Fruit fly (Drosophila melanogaster) whole organism, prepupa: ENCODE measurements around the gene CG9330.

Source experiments
- CG10669 ChIP-seq: fragments of 200-800 bp; sonication (Bioruptor generic); optimal IDR thresholded peaks from 3 replicates; lab custom pipeline; 2018; ENCODE audit warnings: missing biosample characterization, mild to moderate bottlenecking, missing genetic modification characterization, moderate library complexity
- CG11294 ChIP-seq: fragments of 200-800 bp; sonication (Bioruptor generic); IDR thresholded peaks from 2 replicates; pipeline ENCODE4 v1.3.6; 2022; ENCODE audit warnings: missing biosample characterization, missing genetic modification characterization
- CG15336 ChIP-seq: fragments of 200-800 bp; sonication (Bioruptor generic); IDR thresholded peaks from 2 replicates; pipeline ENCODE4 v1.3.6; 2022; ENCODE audit warnings: missing biosample characterization, missing genetic modification characterization
- CG16779 ChIP-seq: fragments of 200-800 bp; sonication (Bioruptor generic); optimal IDR thresholded peaks from 3 replicates; lab custom pipeline; 2017; ENCODE audit warnings: missing biosample characterization, mild to moderate bottlenecking, missing genetic modification characterization
- CG6163 ChIP-seq: fragments of 200-800 bp; sonication (Bioruptor generic); IDR thresholded peaks from 3 replicates; pipeline ENCODE4 v1.3.6; 2022; ENCODE audit warnings: missing biosample characterization, missing genetic modification characterization
- Gug ChIP-seq: fragments of 200-800 bp; sonication (Bioruptor generic); IDR thresholded peaks from 2 replicates; pipeline ENCODE4 v1.3.6; 2022; ENCODE audit warnings: missing biosample characterization, missing genetic modification characterization
- Hr39 ChIP-seq: fragments of 200-800 bp; sonication (Bioruptor generic); optimal IDR thresholded peaks from 2 replicates; lab custom pipeline; 2016; ENCODE audit warnings: missing biosample characterization, missing genetic modification characterization
- dac ChIP-seq: fragments of 200-800 bp; sonication (Bioruptor generic); optimal IDR thresholded peaks from 2 replicates; lab custom pipeline; 2017; ENCODE audit warnings: missing biosample characterization, mild to moderate bottlenecking, missing genetic modification characterization
- eg ChIP-seq: fragments of 200-800 bp; sonication (Bioruptor generic); IDR thresholded peaks from 3 replicates; pipeline ENCODE4 v1.3.6; 2022; ENCODE audit warnings: missing biosample characterization, missing genetic modification characterization
- pdm3 ChIP-seq: fragments of 200-800 bp; sonication (Bioruptor generic); optimal IDR thresholded peaks from 3 replicates; lab custom pipeline; 2016; ENCODE audit warnings: missing biosample characterization, missing genetic modification characterization
- salr ChIP-seq, 2 experiments: fragments of 200-800 bp; sonication (Bioruptor generic); optimal IDR thresholded peaks; 3 replicates each; lab custom pipeline; 2016 to 2018; ENCODE audit warnings: missing biosample characterization in 2 of 2, missing genetic modification characterization in 2 of 2, mild to moderate bottlenecking in 1 of 2

DNA sequence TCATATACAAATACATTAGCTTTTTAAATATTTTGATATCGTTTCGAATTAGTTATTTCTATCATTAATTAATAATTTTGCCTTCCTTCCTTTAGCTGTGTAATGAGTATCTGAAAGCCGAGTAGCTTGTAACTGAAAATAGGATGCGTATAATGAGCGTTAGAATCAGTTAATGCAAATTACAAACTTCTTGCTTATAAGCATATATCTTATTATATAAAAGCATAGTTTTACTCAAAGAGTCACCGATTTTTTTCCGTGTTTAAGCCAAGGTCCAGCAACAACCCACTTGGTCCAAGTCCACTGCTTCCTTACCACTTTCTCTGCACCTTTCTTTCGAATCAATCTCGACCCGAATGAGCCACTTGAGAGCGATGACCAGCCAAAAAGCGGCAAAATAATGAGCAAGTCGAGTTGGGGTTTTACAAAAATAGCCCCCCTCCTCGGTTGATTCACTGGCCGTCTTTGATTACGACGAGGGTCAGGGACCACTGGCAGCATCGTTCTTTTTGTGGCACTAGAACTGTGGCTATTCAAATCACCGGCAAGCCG lies 30.1 kb upstream of the CG9330 start:
- TF ChIP-seq Hr39 (peak; percentile 37), CG6163 (GFP tag; lab: Robert Waterston, UW) (no peak), CG10669 (GFP tag; lab: Kevin White, UChicago) (no peak), dac (no peak), CG11294 (GFP tag; lab: Robert Waterston, UW) (no peak), eg (no peak), salr (GFP tag; optimal IDR thresholded peaks at IDR 0.05; lab: Kevin White, UChicago) (no peak), Gug (no peak), CG16779 (tag; lab: Kevin White, UChicago) (no peak), pdm3 (GFP tag; lab: Kevin White, UChicago) (no peak), CG15336 (GFP tag; lab: Robert Waterston, UW) (no peak)
